Worm (Caenorhabditis elegans): ENCODE measurements around the gene dct-5.

ce11 chrII:5474946-5475345 lies 38.2 kb upstream of the dct-5 start, which contains the start of gene ilcr-2:
- TF ChIP-seq ama-1 (optimal IDR thresholded peaks at IDR 0.05) (no peak), nhr-11 (tag; optimal IDR thresholded peaks at IDR 0.05) (no peak)

All from whole organism, late embryonic.